Worm (Caenorhabditis elegans) whole organism, mixed stage, embryonic: ENCODE results near the gene glc-4.
A peak's percentile ranks its signal among the peaks of the same experiment; 100 is the strongest.

ENCODE experiments used
- M03D4.4 ChIP-seq: sonication (generic microtip); optimal IDR thresholded peaks from 2 replicates; lab custom pipeline; 2017; ENCODE audit warnings: mild to moderate bottlenecking, missing genetic modification characterization, missing compliant biosample characterization
- bed-3 ChIP-seq: fragments of 200-800 bp; sonication (Bioruptor generic); optimal IDR thresholded peaks from 3 replicates; lab custom pipeline; 2018; ENCODE audit warnings: mild to moderate bottlenecking, missing genetic modification characterization, moderate library complexity, missing compliant biosample characterization
- blmp-1 ChIP-seq: fragments of 150-350 bp; optimal IDR thresholded peaks from 2 replicates; lab custom pipeline; 2014; ENCODE audit warnings: missing biosample characterization, missing genetic modification characterization
- ceh-39 ChIP-seq: fragments of 150-350 bp; optimal IDR thresholded peaks from 2 replicates; lab custom pipeline; 2014; ENCODE audit warnings: missing biosample characterization, missing genetic modification characterization
- ceh-43 ChIP-seq: fragments of 200-800 bp; sonication (Bioruptor generic); optimal IDR thresholded peaks from 2 replicates; lab custom pipeline; 2018; ENCODE audit warnings: mild to moderate bottlenecking, missing genetic modification characterization, moderate library complexity, missing compliant biosample characterization
- ceh-83 ChIP-seq: fragments of 200-800 bp; sonication (Bioruptor generic); optimal IDR thresholded peaks from 2 replicates; lab custom pipeline; 2018; ENCODE audit warnings: mild to moderate bottlenecking, missing genetic modification characterization, missing compliant biosample characterization
- ces-1 ChIP-seq: fragments of 150-350 bp; optimal IDR thresholded peaks from 2 replicates; lab custom pipeline; 2014; ENCODE audit warnings: missing biosample characterization, missing genetic modification reagents, missing genetic modification characterization
- cnd-1 ChIP-seq: fragments of 200-800 bp; sonication (Bioruptor generic); optimal IDR thresholded peaks from 2 replicates; lab custom pipeline; 2018; ENCODE audit warnings: mild to moderate bottlenecking, missing genetic modification characterization, missing compliant biosample characterization
- drap-1 ChIP-seq: fragments of 200-800 bp; sonication (Bioruptor generic); optimal IDR thresholded peaks from 3 replicates; lab custom pipeline; 2018; ENCODE audit warnings: mild to moderate bottlenecking, missing genetic modification characterization, missing compliant biosample characterization
- elt-1 ChIP-seq: sonication (generic microtip); optimal IDR thresholded peaks from 2 replicates; lab custom pipeline; 2017; ENCODE audit warnings: missing genetic modification characterization, mild to moderate bottlenecking, missing compliant biosample characterization, antibody characterized with exemption, moderate library complexity, borderline replicate concordance; ENCODE audit not compliant: insufficient read depth
- elt-3 ChIP-seq: fragments of 150-350 bp; optimal IDR thresholded peaks from 2 replicates; lab custom pipeline; 2014; ENCODE audit warnings: missing biosample characterization, missing genetic modification characterization
- flh-1 ChIP-seq: fragments of 200-800 bp; sonication (Bioruptor generic); optimal IDR thresholded peaks from 2 replicates; lab custom pipeline; 2018; ENCODE audit warnings: mild to moderate bottlenecking, missing genetic modification characterization, moderate library complexity, missing compliant biosample characterization
- ham-2 ChIP-seq: fragments of 200-800 bp; sonication (Bioruptor generic); optimal IDR thresholded peaks from 2 replicates; lab custom pipeline; 2018; ENCODE audit warnings: mild to moderate bottlenecking, missing genetic modification characterization, missing compliant biosample characterization
- hlh-1 ChIP-seq: fragments of 150-350 bp; optimal IDR thresholded peaks from 2 replicates; lab custom pipeline; 2014; ENCODE audit warnings: missing biosample characterization, missing genetic modification reagents, missing genetic modification characterization
- lin-32 ChIP-seq: fragments of 200-800 bp; sonication (Bioruptor generic); optimal IDR thresholded peaks from 2 replicates; lab custom pipeline; 2018; ENCODE audit warnings: mild to moderate bottlenecking, missing genetic modification characterization, missing compliant biosample characterization
- lsy-2 ChIP-seq: fragments of 150-350 bp; optimal IDR thresholded peaks from 2 replicates; lab custom pipeline; 2014; ENCODE audit warnings: missing biosample characterization, missing genetic modification characterization
- mep-1 ChIP-seq: fragments of 150-350 bp; optimal IDR thresholded peaks from 2 replicates; lab custom pipeline; 2017; ENCODE audit warnings: missing biosample characterization, missing genetic modification reagents, missing genetic modification characterization, inconsistent platforms
- mls-2 ChIP-seq: sonication (generic microtip); optimal IDR thresholded peaks from 2 replicates; lab custom pipeline; 2016; ENCODE audit warnings: mild to moderate bottlenecking, missing genetic modification characterization, moderate library complexity, missing compliant biosample characterization
- nhr-12 ChIP-seq: fragments of 150-350 bp; optimal IDR thresholded peaks from 2 replicates; lab custom pipeline; 2014; ENCODE audit warnings: missing biosample characterization, missing genetic modification characterization
- nhr-2 ChIP-seq: fragments of 150-350 bp; optimal IDR thresholded peaks from 2 replicates; lab custom pipeline; 2014; ENCODE audit warnings: missing biosample characterization, missing genetic modification characterization
- nhr-237 ChIP-seq: fragments of 150-350 bp; optimal IDR thresholded peaks from 2 replicates; lab custom pipeline; 2014; ENCODE audit warnings: missing biosample characterization, missing genetic modification characterization
- nhr-76 ChIP-seq: sonication (generic microtip); optimal IDR thresholded peaks from 2 replicates; lab custom pipeline; 2017; ENCODE audit warnings: missing biosample characterization, missing genetic modification characterization
- pha-4 ChIP-seq: fragments of 150-350 bp; optimal IDR thresholded peaks from 2 replicates; lab custom pipeline; 2018; ENCODE audit warnings: missing biosample characterization, missing genetic modification reagents, missing genetic modification characterization
- sem-2 ChIP-seq: fragments of 200-800 bp; sonication (Bioruptor generic); optimal IDR thresholded peaks from 2 replicates; lab custom pipeline; 2018; ENCODE audit warnings: mild to moderate bottlenecking, missing genetic modification characterization, missing compliant biosample characterization
- snpc-4 ChIP-seq: fragments of 150-350 bp; optimal IDR thresholded peaks from 2 replicates; lab custom pipeline; 2014; ENCODE audit warnings: missing biosample characterization, missing genetic modification characterization
- sptf-1 ChIP-seq: sonication (generic microtip); optimal IDR thresholded peaks from 2 replicates; lab custom pipeline; 2017; ENCODE audit warnings: mild to moderate bottlenecking, missing genetic modification characterization, moderate library complexity, missing compliant biosample characterization
- unc-120 ChIP-seq: sonication (generic microtip); optimal IDR thresholded peaks from 2 replicates; lab custom pipeline; 2017; ENCODE audit warnings: missing genetic modification characterization, missing compliant biosample characterization; ENCODE audit not compliant: poor library complexity, severe bottlenecking
- zip-8 ChIP-seq: fragments of 150-350 bp; optimal IDR thresholded peaks from 2 replicates; lab custom pipeline; 2014; ENCODE audit warnings: missing biosample characterization, missing genetic modification characterization
- ztf-11 ChIP-seq: fragments of 150-350 bp; optimal IDR thresholded peaks from 2 replicates; lab custom pipeline; 2014; ENCODE audit warnings: missing biosample characterization, missing genetic modification characterization

Gene glc-4

ce11 chrII:7182630-7183029 lies 7.9 kb upstream of the glc-4 start:
- TF ChIP-seq unc-120 (tag; lab: Kevin White, UChicago) (peak; percentile 87), nhr-2 (no peak), ztf-11 (tag; lab: Kevin White, UChicago) (no peak), pha-4 (tag; lab: Kevin White, UChicago) (no peak), mls-2 (tag; lab: Kevin White, UChicago) (peak; percentile 7), ceh-83 (GFP tag; lab: Kevin White, UChicago) (no peak), lsy-2 (no peak), zip-8 (tag; lab: Kevin White, UChicago) (no peak), ces-1 (peak; percentile 86)

ce11 chrII:7176108-7176507 lies 1.4 kb upstream of the glc-4 start:
- TF ChIP-seq sptf-1 (tag; lab: Kevin White, UChicago), result no peak
- peak; percentile 66 for TF ChIP-seq ces-1
- no peak for TF ChIP-seq elt-3 (tag; lab: Kevin White, UChicago)
- no peak for TF ChIP-seq drap-1 (GFP tag; lab: Kevin White, UChicago)
- TF ChIP-seq snpc-4, result no peak
- TF ChIP-seq, all 35 proteins: peak for 1

ce11 chrII:7171305-7171998 lies 3.3 kb downstream of the glc-4 start, which contains the start of gene dyf-13:
TSS of gene dyf-13 (minus strand) at chrII:7171355.
- TF ChIP-seq elt-1 (no peak), cnd-1 (tag; lab: Kevin White, UChicago) (no peak), ham-2 (no peak)

- TF ChIP-seq nhr-12 (tag; lab: Kevin White, UChicago) (no peak), ztf-11 (tag; lab: Kevin White, UChicago) (no peak), drap-1 (GFP tag; lab: Kevin White, UChicago) (no peak), ces-1 (no peak), ceh-43 (no peak), M03D4.4 (tag; lab: Kevin White, UChicago) (no peak), lsy-2 (no peak), mep-1 (no peak), bed-3 (no peak), sem-2 (GFP tag; lab: Kevin White, UChicago) (no peak)
These were observed 6.0 kb downstream of the glc-4 start, which contains the start of gene col-36 for ce11 chrII:7168712-7169111. TSS of gene col-36 (minus strand) at chrII:7168812.

ce11 chrII:7166768-7167167 lies 8.0 kb downstream of the glc-4 start:
- TF ChIP-seq elt-3 (tag; lab: Kevin White, UChicago), result no peak
- no peak for TF ChIP-seq drap-1 (GFP tag; lab: Kevin White, UChicago)
- TF ChIP-seq nhr-237 (tag; lab: Kevin White, UChicago), result no peak
- no peak for TF ChIP-seq sptf-1 (tag; lab: Kevin White, UChicago)
- no peak for TF ChIP-seq nhr-12 (tag; lab: Kevin White, UChicago)
- TF ChIP-seq elt-1, result no peak
- no peak for TF ChIP-seq lin-32 (GFP tag; lab: Kevin White, UChicago)
- no peak for TF ChIP-seq M03D4.4 (tag; lab: Kevin White, UChicago)
- TF ChIP-seq ztf-11 (tag; lab: Kevin White, UChicago), result no peak
- no peak for TF ChIP-seq mls-2 (tag; lab: Kevin White, UChicago)
- TF ChIP-seq unc-120 (tag; lab: Kevin White, UChicago), result no peak
- no peak for TF ChIP-seq zip-8 (tag; lab: Kevin White, UChicago)
- no peak for TF ChIP-seq nhr-76
- no peak for TF ChIP-seq pha-4 (tag; lab: Kevin White, UChicago)
- TF ChIP-seq blmp-1 (tag; lab: Kevin White, UChicago), result no peak
- TF ChIP-seq, all 35 proteins: peak for 0

- TF ChIP-seq zip-8 (tag; lab: Kevin White, UChicago), result no peak
These were observed 9.0 kb downstream of the glc-4 start, which contains the start of gene mfsd-13.2 for ce11 chrII:7165749-7166148. TSS of gene mfsd-13.2 (minus strand) at chrII:7165849.

- TF ChIP-seq ceh-39 (tag; lab: Kevin White, UChicago) (no peak), hlh-1 (tag; lab: Kevin White, UChicago) (no peak), nhr-12 (tag; lab: Kevin White, UChicago) (no peak), ham-2 (no peak), flh-1 (GFP tag; lab: Kevin White, UChicago) (no peak), unc-120 (tag; lab: Kevin White, UChicago) (no peak), blmp-1 (tag; lab: Kevin White, UChicago) (no peak)
- TF ChIP-seq, all 35 proteins: peak for 0
These were observed 13.2 kb downstream of the glc-4 start, which contains the start of gene C27H5.12 for ce11 chrII:7161512-7161911. TSS of gene C27H5.12 (minus strand) at chrII:7161612.
